Worm (Caenorhabditis elegans): Measurements from ENCODE around the gene rpb-8.

- no peak for TF ChIP-seq snpc-4 (tag; optimal IDR thresholded peaks at IDR 0.05)
- TF ChIP-seq lin-39 (tag; optimal IDR thresholded peaks at IDR 0.05): no peak
These were observed 35.2 kb upstream of the rpb-8 start for ce11 chrIII:4952970-4953369.
